Fruit fly (Drosophila melanogaster): Measurements from ENCODE around the gene spict.

DNA sequence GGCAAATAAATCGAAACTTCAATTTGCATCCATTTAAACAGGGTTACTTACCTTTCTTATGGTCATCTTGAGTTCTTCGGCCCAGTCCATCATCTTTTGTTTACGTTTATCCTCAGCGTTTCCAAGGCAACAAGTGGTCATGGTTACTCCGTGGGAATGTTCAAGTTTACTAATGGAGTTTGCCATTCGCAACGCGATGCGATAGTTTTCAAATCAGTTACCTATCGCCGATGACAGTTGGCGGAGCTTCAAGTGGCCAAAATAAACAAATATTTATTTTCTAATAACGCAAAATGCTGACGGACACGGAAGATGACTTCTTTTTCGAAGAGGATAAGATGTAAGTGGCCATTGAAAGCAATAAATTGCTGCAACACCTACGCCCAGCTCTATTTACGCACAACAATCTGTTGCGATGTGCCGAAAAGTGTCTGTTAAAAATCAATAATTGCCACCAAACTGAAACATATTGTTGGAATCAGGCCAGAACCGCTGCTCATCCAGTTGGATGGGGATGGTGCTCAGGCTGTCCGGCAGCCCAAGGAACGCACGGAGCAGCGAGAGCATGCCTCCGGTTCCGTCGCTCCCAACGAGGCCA, 9.6 kb upstream of the spict start, which contains the start of the genes IFT43 and PICK1:
- no peak for TF ChIP-seq Dip3 (GFP tag; optimal IDR thresholded peaks at IDR 0.05)
- TF ChIP-seq Aef1 (GFP tag; IDR thresholded peaks at IDR 0.05): no peak
- no peak for TF ChIP-seq CG18476 (GFP tag; optimal IDR thresholded peaks at IDR 0.05)
- no peak for TF ChIP-seq CG3407 (GFP tag; optimal IDR thresholded peaks at IDR 0.05)
- peak; percentile 52 for TF ChIP-seq CG2129 (GFP tag; IDR thresholded peaks at IDR 0.05; ENCODE audit: partially characterized antibody)
- TF ChIP-seq CG8765 (GFP tag; IDR thresholded peaks at IDR 0.05): no peak
- no peak for TF ChIP-seq Mrtf (GFP tag; IDR thresholded peaks at IDR 0.05)
- no peak for TF ChIP-seq lilli (GFP tag; optimal IDR thresholded peaks at IDR 0.05)
- no peak for TF ChIP-seq psq (GFP tag; optimal IDR thresholded peaks at IDR 0.05)
- no peak for TF ChIP-seq Hr78 (GFP tag; optimal IDR thresholded peaks at IDR 0.05)
- TF ChIP-seq Lim3 (GFP tag; IDR thresholded peaks at IDR 0.05): no peak
